Fruit fly (Drosophila melanogaster): Measurements from ENCODE around the gene CG12316.

The CG12316 gene

dm6 chr3L:15150028-15150427 lies 13.3 kb upstream of the CG12316 start (continued):
- TF ChIP-seq CG7271 (tag; optimal IDR thresholded peaks at IDR 0.05), result no peak
- peak; percentile 37 for TF ChIP-seq Hmr (GFP tag; optimal IDR thresholded peaks at IDR 0.05)
- TF ChIP-seq HmgD (GFP tag; optimal IDR thresholded peaks at IDR 0.05), result no peak
- no peak for TF ChIP-seq CG6654 (GFP tag; optimal IDR thresholded peaks at IDR 0.05)
- TF ChIP-seq CG2120 (GFP tag; optimal IDR thresholded peaks at IDR 0.05), result peak; percentile 33
- no peak for TF ChIP-seq insv (GFP tag; optimal IDR thresholded peaks at IDR 0.05)
- TF ChIP-seq HLHmδ (GFP tag; optimal IDR thresholded peaks at IDR 0.05), result no peak
- TF ChIP-seq CG17612 (GFP tag; IDR thresholded peaks at IDR 0.05), result no peak
- no peak for TF ChIP-seq Mrtf (GFP tag; IDR thresholded peaks at IDR 0.05)
- TF ChIP-seq fd96Cb (tag; optimal IDR thresholded peaks at IDR 0.05), result no peak
- TF ChIP-seq Sox102F (GFP tag; optimal IDR thresholded peaks at IDR 0.05), result no peak
- TF ChIP-seq bcd (GFP tag; optimal IDR thresholded peaks at IDR 0.05), result no peak
- no peak for TF ChIP-seq Bteb2 (GFP tag; optimal IDR thresholded peaks at IDR 0.05)
- TF ChIP-seq CG7786 (GFP tag; optimal IDR thresholded peaks at IDR 0.05), result no peak
- TF ChIP-seq CG6175 (GFP tag; IDR thresholded peaks at IDR 0.05), result no peak
- TF ChIP-seq CG7372 (GFP tag; IDR thresholded peaks at IDR 0.05), result peak; percentile 61
- TF ChIP-seq CG12299 (tag; optimal IDR thresholded peaks at IDR 0.05), result no peak
- no peak for TF ChIP-seq CG10147 (GFP tag; optimal IDR thresholded peaks at IDR 0.05)
- TF ChIP-seq nmo (GFP tag; optimal IDR thresholded peaks at IDR 0.05), result no peak
- no peak for TF ChIP-seq CG4360 (GFP tag; IDR thresholded peaks at IDR 0.05)

- TF ChIP-seq CG2120 (GFP tag; optimal IDR thresholded peaks at IDR 0.05), result no peak
- TF ChIP-seq CG17385 (GFP tag; optimal IDR thresholded peaks at IDR 0.05), result peak; percentile 50
- TF ChIP-seq pfk (GFP tag; optimal IDR thresholded peaks at IDR 0.05), result no peak
- TF ChIP-seq CG5953 (GFP tag; IDR thresholded peaks at IDR 0.05), result no peak
- TF ChIP-seq CG15479 (GFP tag; optimal IDR thresholded peaks at IDR 0.05), result peak; percentile 12
- peak; percentile 30 for TF ChIP-seq pita (GFP tag; optimal IDR thresholded peaks at IDR 0.05)
- no peak for TF ChIP-seq Jarid2 (GFP tag; optimal IDR thresholded peaks at IDR 0.05)
- peak; percentile 60 for TF ChIP-seq pros (GFP tag; optimal IDR thresholded peaks at IDR 0.05)
- peak in 1 of 2 experiments; percentile 30 for TF ChIP-seq Hr51 (GFP tag; optimal IDR thresholded peaks at IDR 0.05)
- TF ChIP-seq ewg (GFP tag; optimal IDR thresholded peaks at IDR 0.05), result peak; percentile 81
- no peak for TF ChIP-seq twi (tag; optimal IDR thresholded peaks at IDR 0.05)
- no peak for TF ChIP-seq HLH3B (GFP tag; IDR thresholded peaks at IDR 0.05)
- TF ChIP-seq seq (GFP tag; IDR thresholded peaks at IDR 0.05), result peak; percentile 63
- TF ChIP-seq crp (GFP tag; optimal IDR thresholded peaks at IDR 0.05), result peak in 1 of 2 experiments; percentile 44
- no peak for TF ChIP-seq onecut (GFP tag; IDR thresholded peaks at IDR 0.05)
- no peak for TF ChIP-seq Sry-β (GFP tag; optimal IDR thresholded peaks at IDR 0.05)
- TF ChIP-seq CG10147 (GFP tag; optimal IDR thresholded peaks at IDR 0.05), result no peak
- no peak for TF ChIP-seq CG12659 (GFP tag; optimal IDR thresholded peaks at IDR 0.05)
- peak; percentile 38 to 66 for TF ChIP-seq Trl (optimal IDR thresholded peaks at IDR 0.05)
- TF ChIP-seq Trl (GFP tag; optimal IDR thresholded peaks at IDR 0.05), result no peak
Measured at dm6 chr3L:15146643-15147187, 10.0 kb upstream of the CG12316 start, which contains the start of gene FucTA. Gene FucTA, plus strand, starts transcription at chr3L:15147137.
